Worm (Caenorhabditis elegans): ENCODE measurements around the gene clec-158.

The clec-158 gene

DNA sequence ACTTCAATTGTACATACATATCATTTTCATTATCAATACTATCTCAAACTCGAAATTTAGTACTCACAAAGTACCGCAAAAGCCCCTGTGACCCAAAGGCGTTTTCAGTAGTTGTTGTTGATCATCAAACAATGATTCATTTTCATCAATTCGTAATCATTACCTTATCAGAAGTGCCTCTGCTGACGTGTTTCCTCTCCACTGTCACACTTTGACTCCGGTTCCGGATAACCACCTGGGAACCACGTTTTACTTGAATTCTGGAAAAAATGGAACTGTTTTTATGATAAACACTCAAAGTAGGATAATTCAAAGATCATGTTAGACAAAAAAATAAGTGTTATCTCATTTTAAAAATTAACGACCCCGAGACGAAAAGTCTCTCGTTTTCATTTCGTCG, 41.3 kb downstream of the clec-158 start:
- peak; percentile 14 for TF ChIP-seq F13H6.1 (tag; optimal IDR thresholded peaks at IDR 0.05)
- peak; percentile 17 for TF ChIP-seq crh-2 (tag; optimal IDR thresholded peaks at IDR 0.05)
- TF ChIP-seq nhr-21 (tag; optimal IDR thresholded peaks at IDR 0.05), result no peak
- TF ChIP-seq fos-1 (tag; optimal IDR thresholded peaks at IDR 0.05), result peak; percentile 47

DNA sequence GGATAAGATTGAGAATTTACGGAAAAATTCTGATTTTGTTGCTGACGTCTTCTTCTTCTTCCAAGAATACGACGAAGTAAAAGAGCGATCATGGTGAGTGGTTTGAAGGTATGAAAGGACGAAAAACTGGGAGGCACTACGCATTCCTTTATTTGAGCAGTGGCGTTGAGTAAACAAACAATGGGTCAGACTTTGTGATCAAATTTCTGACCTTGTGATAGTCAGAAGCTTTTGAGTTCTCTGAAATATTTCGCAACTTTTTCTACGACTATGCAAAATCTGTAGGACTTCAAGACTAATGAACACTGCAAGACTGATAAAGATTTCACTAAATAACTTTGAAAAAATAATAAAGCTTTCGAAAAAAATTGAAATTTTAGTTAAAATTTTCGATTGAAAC, 42.5 kb downstream of the clec-158 start, which contains the start of gene F28F5.4:
TSS of gene F28F5.4 (minus strand) at position 104 of the 400 bp plus-strand sequence.
- TF ChIP-seq nhr-129 (tag; optimal IDR thresholded peaks at IDR 0.05) (peak; percentile 33), F13H6.1 (tag; optimal IDR thresholded peaks at IDR 0.05) (peak; percentile 17), R02D3.7 (tag; optimal IDR thresholded peaks at IDR 0.05) (no peak), fos-1 (tag; optimal IDR thresholded peaks at IDR 0.05) (no peak)

All from whole organism, L2 larva.